Worm (Caenorhabditis elegans) whole organism, L1 larva: ENCODE measurements around the gene cpg-1.

Experiments used
- fos-1 ChIP-seq: fragments of 150-350 bp; optimal IDR thresholded peaks from 2 replicates; lab custom pipeline; 2014; ENCODE audit warnings: missing biosample characterization, missing genetic modification characterization
- lin-13 ChIP-seq: fragments of 150-350 bp; optimal IDR thresholded peaks from 2 replicates; lab custom pipeline; 2014; ENCODE audit warnings: missing biosample characterization, missing genetic modification reagents, missing genetic modification characterization
- lin-39 ChIP-seq: fragments of 150-350 bp; optimal IDR thresholded peaks from 2 replicates; lab custom pipeline; 2014; ENCODE audit warnings: missing biosample characterization, missing genetic modification reagents, missing genetic modification characterization
- mab-9 ChIP-seq: fragments of 200-800 bp; sonication (Bioruptor generic); IDR thresholded peaks from 2 replicates; pipeline ENCODE4 v1.3.6; 2022; ENCODE audit warnings: missing genetic modification reagents, missing genetic modification characterization, missing compliant biosample characterization
- nhr-76 ChIP-seq: sonication (generic microtip); optimal IDR thresholded peaks from 2 replicates; lab custom pipeline; 2017; ENCODE audit warnings: missing biosample characterization, missing genetic modification characterization
- pag-3 ChIP-seq: sonication (generic microtip); optimal IDR thresholded peaks from 2 replicates; lab custom pipeline; 2017; ENCODE audit warnings: missing genetic modification characterization, mild to moderate bottlenecking, missing compliant biosample characterization, antibody characterized with exemption, borderline replicate concordance; ENCODE audit not compliant: insufficient read depth
- skn-1 ChIP-seq: fragments of 150-350 bp; optimal IDR thresholded peaks from 2 replicates; lab custom pipeline; 2014; ENCODE audit warnings: missing biosample characterization, missing genetic modification characterization
- unc-62 ChIP-seq: fragments of 150-350 bp; optimal IDR thresholded peaks from 2 replicates; lab custom pipeline; 2014; ENCODE audit warnings: missing biosample characterization, missing genetic modification reagents, missing genetic modification characterization

DNA sequence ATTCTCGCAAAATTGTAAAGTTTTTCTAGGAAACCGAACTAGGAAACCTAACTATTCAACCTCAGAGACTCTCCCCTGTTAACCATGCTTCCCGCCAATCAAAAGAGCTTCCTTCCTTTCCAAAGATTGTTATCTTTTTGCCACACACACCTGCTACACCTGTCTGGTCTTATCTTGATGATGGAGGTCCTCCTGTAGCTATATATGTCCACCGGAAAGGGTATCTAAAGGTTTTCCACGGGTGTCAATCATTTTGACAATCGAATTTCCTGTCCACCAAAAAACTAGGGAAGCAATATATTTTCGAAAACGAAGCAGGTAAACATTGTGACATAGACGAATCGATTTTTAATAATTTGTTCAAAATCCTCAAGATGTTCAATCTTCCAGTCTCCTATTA lies 35.4 kb upstream of the cpg-1 start:
- TF ChIP-seq pag-3 (tag; lab: Kevin White, UChicago) (no peak), lin-39 (tag; lab: Kevin White, UChicago) (no peak), unc-62 (GFP tag; lab: Kevin White, UChicago) (no peak), mab-9 (GFP tag; lab: Robert Waterston, UW) (no peak), lin-13 (GFP tag; lab: Kevin White, UChicago) (no peak), fos-1 (tag; lab: Kevin White, UChicago) (no peak), skn-1 (no peak), nhr-76 (tag; lab: Kevin White, UChicago) (no peak)
